Worm (Caenorhabditis elegans) whole organism, young adult: ENCODE results near the gene srab-20.

ENCODE experiments used
- F10E7.11 ChIP-seq: sonication (generic microtip); optimal IDR thresholded peaks from 2 replicates; lab custom pipeline; 2017; ENCODE audit warnings: mild to moderate bottlenecking, missing genetic modification characterization, moderate library complexity, missing compliant biosample characterization
- F39B2.1 ChIP-seq: fragments of 200-800 bp; sonication (Bioruptor generic); IDR thresholded peaks from 2 replicates; pipeline ENCODE4 v1.3.6; 2022; ENCODE audit warnings: missing genetic modification reagents, missing genetic modification characterization, missing compliant biosample characterization
- attf-5 ChIP-seq: fragments of 200-800 bp; sonication (Bioruptor generic); optimal IDR thresholded peaks from 2 replicates; lab custom pipeline; 2018; ENCODE audit warnings: mild to moderate bottlenecking, missing genetic modification characterization, missing compliant biosample characterization
- nfya-1 ChIP-seq: sonication (generic microtip); optimal IDR thresholded peaks from 2 replicates; lab custom pipeline; 2017; ENCODE audit warnings: antibody characterized with exemption, missing compliant biosample characterization, missing genetic modification characterization, borderline replicate concordance; ENCODE audit not compliant: insufficient read depth
- zfh-2 ChIP-seq: fragments of 200-800 bp; sonication (Bioruptor generic); conservative IDR thresholded peaks from 2 replicates; pipeline ENCODE4 v1.3.6; 2022; ENCODE audit warnings: missing genetic modification reagents, missing genetic modification characterization, missing compliant biosample characterization

DNA sequence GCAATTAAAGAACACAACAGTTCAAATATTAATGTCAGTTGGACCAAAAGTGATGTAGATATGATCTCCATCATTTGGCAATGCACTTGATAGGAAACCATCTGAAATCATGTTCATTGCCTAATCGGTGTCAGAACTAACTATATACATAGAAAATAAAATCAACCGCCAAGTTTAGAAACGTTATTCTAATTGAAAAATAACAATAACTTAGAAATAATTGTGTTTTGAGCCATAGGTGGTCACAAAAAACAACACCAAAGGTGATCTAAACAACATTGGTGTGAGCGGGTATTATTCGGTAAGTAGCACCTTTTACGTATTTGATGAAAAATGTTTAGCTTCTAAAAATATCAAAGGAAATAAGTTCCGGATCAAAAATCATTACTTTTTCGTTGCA, 4.5 kb upstream of the srab-20 start, which contains the start of gene srab-21:
- TF ChIP-seq F10E7.11 (tag; lab: Kevin White, UChicago) (no peak), attf-5 (GFP tag; lab: Kevin White, UChicago) (no peak), zfh-2 (GFP tag; lab: Robert Waterston, UW) (no peak), F39B2.1 (GFP tag; lab: Robert Waterston, UW) (no peak), nfya-1 (tag; lab: Kevin White, UChicago) (no peak)
